Worm (Caenorhabditis elegans): ENCODE results near the gene vha-5.

DNA sequence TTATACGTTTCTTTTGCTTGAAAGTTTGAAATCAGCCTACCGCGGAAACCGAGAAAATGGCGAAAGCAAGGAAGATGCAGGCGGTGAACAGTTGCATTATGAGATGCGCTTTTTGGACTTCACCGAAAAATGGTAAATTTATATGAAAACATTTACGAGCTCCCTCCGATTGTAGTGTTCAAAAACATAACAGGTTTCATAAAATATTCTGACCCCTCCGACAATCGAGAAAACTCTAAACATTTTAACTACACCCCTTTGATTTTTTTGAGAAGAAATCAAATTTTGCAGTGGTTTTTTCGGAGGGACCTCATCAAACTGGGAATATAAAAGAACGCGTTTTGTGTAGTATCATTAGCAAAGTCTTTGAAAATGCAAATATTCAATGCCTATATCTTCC lies 43.3 kb downstream of the vha-5 start, which contains the start of the genes F17E9.18 and F17E9.15:
- TF ChIP-seq nhr-11 (tag; optimal IDR thresholded peaks at IDR 0.05) = no peak
- TF ChIP-seq lim-6 (tag; optimal IDR thresholded peaks at IDR 0.05) = no peak
